Fruit fly (Drosophila melanogaster) whole organism, prepupa: ENCODE data around the gene Nup154.
A peak's percentile ranks its signal among the peaks of the same experiment; 100 is the strongest.

Experiments
- CG10669 ChIP-seq: fragments of 200-800 bp; sonication (Bioruptor generic); optimal IDR thresholded peaks from 3 replicates; lab custom pipeline; 2018; ENCODE audit warnings: missing biosample characterization, mild to moderate bottlenecking, missing genetic modification characterization, moderate library complexity
- CG8632 ChIP-seq: fragments of 200-800 bp; sonication (Bioruptor generic); optimal IDR thresholded peaks from 3 replicates; lab custom pipeline; 2016; ENCODE audit warnings: missing biosample characterization, missing genetic modification characterization
- Eip75B ChIP-seq: fragments of 200-800 bp; sonication (Bioruptor generic); optimal IDR thresholded peaks from 3 replicates; lab custom pipeline; 2016; ENCODE audit warnings: missing biosample characterization, missing genetic modification characterization
- Eip78C ChIP-seq: fragments of 200-800 bp; sonication (Bioruptor generic); peaks from one replicate; lab custom pipeline; 2016; ENCODE audit warnings: missing biosample characterization, missing genetic modification characterization
- OdsH ChIP-seq: fragments of 200-800 bp; sonication (Bioruptor generic); optimal IDR thresholded peaks from 3 replicates; lab custom pipeline; 2016; ENCODE audit warnings: missing biosample characterization, missing genetic modification characterization
- Sox102F ChIP-seq: fragments of 200-800 bp; sonication (Bioruptor generic); optimal IDR thresholded peaks from 2 replicates; lab custom pipeline; 2016; ENCODE audit warnings: missing biosample characterization, mild to moderate bottlenecking, missing genetic modification characterization
- Sox14 ChIP-seq: fragments of 200-800 bp; sonication (Bioruptor generic); optimal IDR thresholded peaks from 3 replicates; lab custom pipeline; 2016; ENCODE audit warnings: missing biosample characterization, missing genetic modification characterization
- fd85E ChIP-seq: fragments of 200-800 bp; sonication (Bioruptor generic); optimal IDR thresholded peaks from 3 replicates; lab custom pipeline; 2016; ENCODE audit warnings: missing biosample characterization, missing genetic modification characterization
- lz ChIP-seq: fragments of 200-800 bp; sonication (Bioruptor generic); optimal IDR thresholded peaks from 3 replicates; lab custom pipeline; 2016; ENCODE audit warnings: missing biosample characterization, missing genetic modification characterization

DNA sequence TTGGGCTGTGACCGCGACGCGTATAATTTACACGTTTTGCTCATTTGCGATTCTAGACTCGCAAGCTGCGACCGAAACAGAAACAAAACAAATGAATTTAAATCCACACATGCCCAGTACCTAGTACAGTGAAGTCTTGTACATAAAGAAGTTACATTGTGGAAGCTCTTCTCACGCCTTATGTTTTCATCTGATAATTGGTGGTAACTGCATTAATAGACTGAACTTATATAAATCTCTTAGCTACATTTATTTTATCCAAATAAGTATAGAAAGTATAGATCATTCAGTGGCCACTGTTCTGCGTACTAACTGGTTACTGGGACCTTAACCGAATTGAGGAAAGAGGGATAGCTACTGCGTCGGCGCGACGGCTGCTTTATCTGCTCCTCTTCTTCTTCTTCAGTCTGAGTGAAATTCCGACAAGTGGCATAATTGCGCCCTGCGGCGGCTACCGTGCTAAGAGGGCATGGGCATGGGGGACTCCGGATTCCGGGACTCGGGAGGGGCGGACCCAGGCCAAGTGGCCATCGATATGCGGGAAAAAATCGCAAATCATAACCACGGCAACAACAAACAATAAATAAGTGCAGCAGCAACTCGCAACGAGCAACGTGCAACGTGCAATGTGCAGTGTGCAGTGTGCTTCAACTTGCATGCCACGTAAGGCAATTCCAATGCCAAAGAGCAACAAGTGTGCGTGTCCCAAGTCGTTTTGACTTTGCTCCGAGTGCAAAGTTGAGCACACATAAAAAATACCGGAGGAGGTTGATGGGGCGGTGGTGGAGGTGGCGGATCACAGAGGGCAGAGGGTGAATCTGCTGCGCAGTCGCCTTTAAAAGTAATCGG, 47.2 kb downstream of the Nup154 start:
- TF ChIP-seq lz (peak; percentile 15), Eip75B (GFP tag; lab: Kevin White, UChicago) (peak; percentile 45), OdsH (peak; percentile 37), fd85E (GFP tag; lab: Kevin White, UChicago) (no peak), CG8632 (GFP tag; lab: Kevin White, UChicago) (peak; percentile 44), Sox14 (GFP tag; lab: Kevin White, UChicago) (peak; percentile 22), Sox102F (GFP tag; lab: Kevin White, UChicago) (peak; percentile 31), Eip78C (peak; percentile 91), CG10669 (GFP tag; lab: Kevin White, UChicago) (peak; percentile 37)
